Worm (Caenorhabditis elegans) whole organism, L4 larva: ENCODE measurements around the gene bus-18.
A peak's percentile ranks its signal among the peaks of the same experiment; 100 is the strongest.

Experiments
- F44E2.7 ChIP-seq: fragments of 200-800 bp; sonication (Bioruptor generic); IDR thresholded peaks from 2 replicates; pipeline ENCODE4 v2.1.2; 2022; ENCODE audit warnings: missing genetic modification characterization, missing compliant biosample characterization
- R02D3.7 ChIP-seq: fragments of 150-350 bp; sonication (generic microtip); optimal IDR thresholded peaks from 3 replicates; lab custom pipeline; 2014; ENCODE audit warnings: missing biosample characterization, missing genetic modification characterization
- T20F7.1 ChIP-seq: fragments of 200-800 bp; sonication (Bioruptor generic); optimal IDR thresholded peaks from 2 replicates; lab custom pipeline; 2018; ENCODE audit warnings: mild to moderate bottlenecking, missing genetic modification characterization, missing compliant biosample characterization
- T26A8.4 ChIP-seq: fragments of 200-800 bp; sonication (Bioruptor generic); IDR thresholded peaks from 2 replicates; pipeline ENCODE4 v1.3.6; 2022; ENCODE audit warnings: missing genetic modification characterization, missing compliant biosample characterization
- Y75B8A.6 ChIP-seq: fragments of 200-800 bp; sonication (Bioruptor generic); IDR thresholded peaks from 2 replicates; pipeline ENCODE4 v1.3.6; 2022; ENCODE audit warnings: missing genetic modification reagents, missing genetic modification characterization, missing compliant biosample characterization
- ZK546.5 ChIP-seq, 2 experiments: sonication (generic microtip); optimal IDR thresholded peaks; 2 replicates each; lab custom pipeline; 2017; ENCODE audit warnings: missing biosample characterization in 2 of 2, missing genetic modification characterization in 2 of 2
- aly-2 ChIP-seq: sonication (generic microtip); optimal IDR thresholded peaks from 2 replicates; lab custom pipeline; 2018; ENCODE audit warnings: missing biosample characterization, missing genetic modification characterization
- ama-1 ChIP-seq: fragments of 150-350 bp; optimal IDR thresholded peaks from 2 replicates; lab custom pipeline; 2014; ENCODE audit warnings: inconsistent platforms, mixed read lengths
- attf-4 ChIP-seq: sonication (generic microtip); optimal IDR thresholded peaks from 3 replicates; lab custom pipeline; 2017; ENCODE audit warnings: missing biosample characterization, missing genetic modification characterization
- ceh-20 ChIP-seq: fragments of 200-800 bp; sonication (Bioruptor generic); IDR thresholded peaks from 2 replicates; pipeline ENCODE4 v1.3.6; 2022; ENCODE audit warnings: missing genetic modification reagents, missing genetic modification characterization, missing compliant biosample characterization
- ces-1 ChIP-seq: fragments of 150-350 bp; sonication (generic microtip); optimal IDR thresholded peaks from 4 replicates; lab custom pipeline; 2014; ENCODE audit warnings: missing biosample characterization, missing genetic modification reagents, missing genetic modification characterization
- cey-2 ChIP-seq: sonication (generic microtip); optimal IDR thresholded peaks from 3 replicates; lab custom pipeline; 2017; ENCODE audit warnings: missing genetic modification characterization, mild to moderate bottlenecking, missing compliant biosample characterization, antibody characterized with exemption, borderline replicate concordance; ENCODE audit not compliant: insufficient read depth
- daf-12 ChIP-seq: fragments of 150-350 bp; optimal IDR thresholded peaks from 2 replicates; lab custom pipeline; 2014; ENCODE audit warnings: missing biosample characterization, missing genetic modification reagents, missing genetic modification characterization
- daf-16 ChIP-seq, 3 experiments: sonication (generic microtip); optimal IDR thresholded peaks; 2 replicates each; lab custom pipeline; 2016 to 2017; ENCODE audit warnings: missing genetic modification characterization in 3 of 3, missing genetic modification reagents in 3 of 3, mild to moderate bottlenecking in 2 of 3, missing compliant biosample characterization in 2 of 3, missing biosample characterization in 1 of 3, moderate library complexity in 1 of 3
- daf-8 ChIP-seq: fragments of 200-800 bp; sonication (Bioruptor generic); IDR thresholded peaks from 2 replicates; pipeline ENCODE4 v1.3.6; 2022; ENCODE audit warnings: missing genetic modification characterization, missing compliant biosample characterization
- dmd-8 ChIP-seq: fragments of 200-800 bp; sonication (Bioruptor generic); IDR thresholded peaks from 2 replicates; pipeline ENCODE4 v1.3.6; 2022; ENCODE audit warnings: missing genetic modification characterization, missing compliant biosample characterization
- dve-1 ChIP-seq: sonication (generic microtip); optimal IDR thresholded peaks from 2 replicates; lab custom pipeline; 2017; ENCODE audit warnings: antibody characterized with exemption, mild to moderate bottlenecking, missing genetic modification characterization, missing compliant biosample characterization; ENCODE audit not compliant: insufficient read depth
- fos-1 ChIP-seq: fragments of 150-350 bp; optimal IDR thresholded peaks from 2 replicates; lab custom pipeline; 2014; ENCODE audit warnings: missing biosample characterization, missing genetic modification characterization
- gei-8 ChIP-seq: fragments of 200-800 bp; sonication (Bioruptor generic); optimal IDR thresholded peaks from 2 replicates; lab custom pipeline; 2018; ENCODE audit warnings: mild to moderate bottlenecking, missing genetic modification characterization, missing compliant biosample characterization
- hlh-30 ChIP-seq: sonication (generic microtip); optimal IDR thresholded peaks from 2 replicates; lab custom pipeline; 2017; ENCODE audit warnings: antibody characterized with exemption, mild to moderate bottlenecking, missing genetic modification characterization, missing compliant biosample characterization; ENCODE audit not compliant: insufficient read depth
- jun-1 ChIP-seq: fragments of 150-350 bp; optimal IDR thresholded peaks from 2 replicates; lab custom pipeline; 2014; ENCODE audit warnings: missing biosample characterization, missing genetic modification reagents, missing genetic modification characterization
- lin-29 ChIP-seq: fragments of 200-800 bp; sonication (Bioruptor generic); IDR thresholded peaks from 2 replicates; pipeline ENCODE4 v1.3.6; 2022; ENCODE audit warnings: missing genetic modification reagents, missing genetic modification characterization, missing compliant biosample characterization
- lir-3 ChIP-seq: sonication (generic microtip); optimal IDR thresholded peaks from 2 replicates; lab custom pipeline; 2016; ENCODE audit warnings: mild to moderate bottlenecking, missing genetic modification characterization, missing compliant biosample characterization
- lsy-2 ChIP-seq, 2 experiments: fragments of 150-350 bp in 1 of 2; sonication (generic microtip) in 1 of 2; optimal IDR thresholded peaks; 2 replicates each; lab custom pipeline; 2014 to 2017; ENCODE audit warnings: missing biosample characterization in 2 of 2, missing genetic modification characterization in 2 of 2
- nhr-102 ChIP-seq: sonication (generic microtip); optimal IDR thresholded peaks from 2 replicates; lab custom pipeline; 2016; ENCODE audit warnings: mild to moderate bottlenecking, missing genetic modification characterization, moderate library complexity, missing compliant biosample characterization
- nhr-11 ChIP-seq: fragments of 150-350 bp; optimal IDR thresholded peaks from 2 replicates; lab custom pipeline; 2014; ENCODE audit warnings: missing biosample characterization, missing genetic modification characterization
- nhr-28 ChIP-seq: fragments of 150-350 bp; optimal IDR thresholded peaks from 2 replicates; lab custom pipeline; 2014; ENCODE audit warnings: missing biosample characterization, missing genetic modification characterization
- nhr-48 ChIP-seq: sonication (generic microtip); optimal IDR thresholded peaks from 2 replicates; lab custom pipeline; 2016; ENCODE audit warnings: mild to moderate bottlenecking, missing genetic modification characterization, missing compliant biosample characterization
- nhr-6 ChIP-seq: fragments of 150-350 bp; optimal IDR thresholded peaks from 2 replicates; lab custom pipeline; 2014; ENCODE audit warnings: missing biosample characterization, missing genetic modification characterization
- nhr-76 ChIP-seq: fragments of 150-350 bp; optimal IDR thresholded peaks from 2 replicates; lab custom pipeline; 2014; ENCODE audit warnings: missing biosample characterization, missing genetic modification characterization
- pha-4 ChIP-seq, 2 experiments: fragments of 150-350 bp in 1 of 2; fragments of 200-800 bp in 1 of 2; sonication (Bioruptor generic) in 1 of 2; IDR thresholded peaks in 1 of 2; optimal IDR thresholded peaks in 1 of 2; 2 replicates each; pipeline versions ENCODE4 v1.3.6 to Lab custom; 2014 to 2022; ENCODE audit warnings: missing genetic modification characterization in 2 of 2, missing genetic modification reagents in 2 of 2, missing biosample characterization in 1 of 2, missing compliant biosample characterization in 1 of 2
- pqm-1 ChIP-seq: sonication (generic microtip); optimal IDR thresholded peaks from 2 replicates; lab custom pipeline; 2017; ENCODE audit warnings: missing biosample characterization, missing genetic modification characterization
- saeg-2 ChIP-seq: fragments of 200-800 bp; sonication (Bioruptor generic); IDR thresholded peaks from 2 replicates; pipeline ENCODE4 v1.3.6; 2022; ENCODE audit warnings: missing genetic modification reagents, missing genetic modification characterization, missing compliant biosample characterization
- sdz-12 ChIP-seq: fragments of 200-800 bp; sonication (Bioruptor generic); optimal IDR thresholded peaks from 2 replicates; lab custom pipeline; 2018; ENCODE audit warnings: mild to moderate bottlenecking, missing genetic modification characterization, missing compliant biosample characterization
- set-16 ChIP-seq: fragments of 200-800 bp; sonication (Bioruptor generic); IDR thresholded peaks from 2 replicates; pipeline ENCODE4 v1.3.6; 2022; ENCODE audit warnings: missing genetic modification reagents, missing genetic modification characterization, missing compliant biosample characterization
- skn-1 ChIP-seq: fragments of 150-350 bp; optimal IDR thresholded peaks from 2 replicates; lab custom pipeline; 2014; ENCODE audit warnings: missing biosample characterization, missing genetic modification characterization
- spr-1 ChIP-seq: sonication (generic microtip); optimal IDR thresholded peaks from 2 replicates; lab custom pipeline; 2016; ENCODE audit warnings: mild to moderate bottlenecking, missing genetic modification characterization, missing compliant biosample characterization
- tra-1 ChIP-seq: fragments of 200-800 bp; sonication (Bioruptor generic); IDR thresholded peaks from 2 replicates; pipeline ENCODE4 v1.3.6; 2022; ENCODE audit warnings: missing genetic modification reagents, missing genetic modification characterization, missing compliant biosample characterization
- unc-39 ChIP-seq: sonication (generic microtip); optimal IDR thresholded peaks from 2 replicates; lab custom pipeline; 2017; ENCODE audit warnings: missing biosample characterization, missing genetic modification characterization
- unc-62 ChIP-seq, 3 experiments: fragments of 150-350 bp in 1 of 3; sonication (generic microtip); optimal IDR thresholded peaks in 2 of 3; peaks in 1 of 3; 1 replicate in 1 of 3; 2 replicates in 2 of 3; lab custom pipeline; 2014 to 2017; ENCODE audit warnings: missing biosample characterization in 3 of 3, missing genetic modification characterization in 3 of 3, missing genetic modification reagents in 3 of 3, missing genotype in 1 of 3
- vab-7 ChIP-seq: fragments of 200-800 bp; sonication (Bioruptor generic); IDR thresholded peaks from 2 replicates; pipeline ENCODE4 v1.3.6; 2022; ENCODE audit warnings: missing genetic modification reagents, missing genetic modification characterization, missing compliant biosample characterization
- zag-1 ChIP-seq: fragments of 150-350 bp; optimal IDR thresholded peaks from 2 replicates; lab custom pipeline; 2014; ENCODE audit warnings: missing biosample characterization, missing genetic modification characterization
- zip-2 ChIP-seq: fragments of 150-350 bp; optimal IDR thresholded peaks from 2 replicates; lab custom pipeline; 2014; ENCODE audit warnings: missing biosample characterization, missing genetic modification characterization
- ztf-11 ChIP-seq: fragments of 150-350 bp; optimal IDR thresholded peaks from 2 replicates; lab custom pipeline; 2014; ENCODE audit warnings: missing biosample characterization, missing genetic modification characterization

bus-18 gene

DNA sequence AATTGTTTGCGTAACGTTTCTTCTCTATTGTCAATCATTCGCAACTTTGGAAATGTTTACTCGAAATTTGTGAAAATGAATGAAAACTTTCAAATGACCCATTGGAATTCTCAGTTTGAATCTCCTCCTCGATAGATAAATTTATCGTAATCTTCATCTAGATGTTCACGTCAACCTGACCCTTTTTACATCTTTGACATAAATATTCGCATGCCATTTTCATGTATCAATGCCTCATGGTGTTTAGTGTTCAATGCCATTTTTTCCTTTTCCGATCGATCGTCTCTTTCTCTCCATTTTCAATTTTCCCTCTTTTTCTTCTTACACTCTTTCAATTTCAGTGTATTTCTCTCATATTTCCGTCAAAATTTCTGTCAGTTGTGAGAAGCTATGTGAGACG lies 5.8 kb downstream of the bus-18 start:
- TF ChIP-seq lsy-2 (tag; optimal IDR thresholded peaks at IDR 0.05; lab: Kevin White, UChicago) (no peak), hlh-30 (peak; percentile 6)
- TF ChIP-seq, all 104 proteins: peak for 1

DNA sequence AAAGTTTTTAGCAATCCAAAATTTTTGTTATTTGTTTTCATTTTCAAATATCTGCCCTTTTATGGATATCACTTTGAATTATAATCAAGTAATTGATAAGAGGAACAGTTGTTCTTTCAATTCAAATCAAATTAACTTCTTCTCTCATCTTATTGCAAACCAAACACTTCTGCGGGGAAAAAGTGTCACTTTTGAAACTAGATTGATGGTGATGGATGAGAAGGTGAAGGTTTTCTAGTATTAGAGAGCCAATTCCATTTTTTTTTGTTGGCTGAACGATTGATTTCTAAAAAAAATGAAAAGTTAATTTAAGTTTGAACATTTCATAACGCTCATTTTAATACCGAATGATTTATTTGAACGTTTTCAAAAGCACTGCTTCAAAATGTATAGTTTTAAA lies 6.3 kb downstream of the bus-18 start:
- TF ChIP-seq aly-2 (tag; lab: Kevin White, UChicago) = no peak
- TF ChIP-seq T20F7.1 = no peak
- TF ChIP-seq jun-1 = no peak
- no peak for TF ChIP-seq vab-7 (GFP tag; lab: Robert Waterston, UW)
- no peak for TF ChIP-seq sdz-12
- no peak for TF ChIP-seq fos-1
- no peak for TF ChIP-seq gei-8 (GFP tag; lab: Kevin White, UChicago)
- TF ChIP-seq Y75B8A.6 (GFP tag; lab: Robert Waterston, UW) = no peak
- peak in 1 of 2 experiments; percentile 19 for TF ChIP-seq lsy-2 (tag; optimal IDR thresholded peaks at IDR 0.05; lab: Kevin White, UChicago)
- TF ChIP-seq daf-8 = no peak
- no peak for TF ChIP-seq F44E2.7
- no peak for TF ChIP-seq nhr-6 (tag; lab: Kevin White, UChicago)
- TF ChIP-seq R02D3.7 (tag; lab: Kevin White, UChicago) = no peak
- no peak for TF ChIP-seq saeg-2 (GFP tag; lab: Robert Waterston, UW)
- TF ChIP-seq ces-1 (GFP tag; lab: Kevin White, UChicago) = no peak
- 0 out of 2 replicates have a peak, but pooled peaks have one; percentile 57 for TF ChIP-seq ceh-20 (GFP tag; lab: Robert Waterston, UW)
- TF ChIP-seq skn-1 (tag; lab: Kevin White, UChicago) = no peak
- peak in 1 of 2 experiments; percentile 97 for TF ChIP-seq unc-62 (GFP tag; optimal IDR thresholded peaks at IDR 0.05 in 1 of 2; lab: Kevin White, UChicago)
- TF ChIP-seq unc-62 (tag; optimal IDR thresholded peaks at IDR 0.05; lab: Kevin White, UChicago) = no peak
- TF ChIP-seq nhr-28 (tag; lab: Kevin White, UChicago) = peak; percentile 15
- TF ChIP-seq, all 104 proteins: peak for 4

DNA sequence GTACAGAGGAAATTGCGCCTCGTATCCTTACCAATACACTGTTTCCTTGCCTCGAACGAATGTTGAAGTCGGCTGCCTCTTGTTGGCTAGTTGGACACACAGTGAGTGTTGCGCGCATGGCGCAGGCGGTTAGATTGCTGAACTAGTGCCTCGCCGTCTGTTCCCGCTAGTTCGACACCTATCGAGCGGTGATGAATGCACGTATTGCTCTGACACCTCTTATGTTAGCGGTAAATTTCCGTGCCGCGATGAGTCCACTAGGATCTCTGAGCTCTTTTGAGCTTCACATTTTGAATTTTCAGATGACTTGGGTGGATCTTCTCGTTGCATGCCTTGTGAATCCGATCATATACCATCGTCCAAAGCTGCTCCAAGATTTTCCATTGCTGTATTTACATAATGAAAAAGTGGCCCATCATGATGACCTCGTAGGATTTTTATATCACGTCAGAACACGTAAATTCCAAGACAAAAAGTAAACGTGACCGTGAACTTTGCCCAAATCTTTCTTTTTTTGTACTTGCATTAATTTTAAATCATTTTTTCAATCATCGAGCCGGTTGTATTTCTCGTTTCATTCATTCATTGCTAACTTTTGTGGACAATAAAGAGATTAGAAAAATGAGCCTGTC lies 9.4 kb downstream of the bus-18 start, which contains the start of gene F55A11.11:
TSS of gene F55A11.11 (plus strand) at position 341 of the 632 bp plus-strand sequence.
- peak; percentile 94 for TF ChIP-seq tra-1 (GFP tag; lab: Robert Waterston, UW)
- TF ChIP-seq lir-3 (tag; lab: Kevin White, UChicago) = peak; percentile 83
- no peak for TF ChIP-seq zag-1 (tag; lab: Kevin White, UChicago)
- peak; percentile 97 for TF ChIP-seq pha-4 (GFP tag; IDR thresholded peaks at IDR 0.05; lab: Robert Waterston, UW)
- TF ChIP-seq pha-4 (tag; optimal IDR thresholded peaks at IDR 0.05; lab: Kevin White, UChicago) = no peak
- TF ChIP-seq nhr-6 (tag; lab: Kevin White, UChicago) = peak; percentile 22
- TF ChIP-seq nhr-11 = peak; percentile 58
- TF ChIP-seq dmd-8 (GFP tag; lab: Robert Waterston, UW) = peak; percentile 98; the same call in 1 of the 2 replicates
- TF ChIP-seq ceh-20 (GFP tag; lab: Robert Waterston, UW) = peak; percentile 90
- TF ChIP-seq T26A8.4 (GFP tag; lab: Robert Waterston, UW) = peak; percentile 93
- peak; percentile 91 for TF ChIP-seq spr-1 (tag; lab: Kevin White, UChicago)
- peak; percentile 80 for TF ChIP-seq dve-1
- peak; percentile 14 for TF ChIP-seq jun-1
- no peak for TF ChIP-seq unc-39 (tag; lab: Kevin White, UChicago)
- TF ChIP-seq daf-12 (tag; lab: Kevin White, UChicago) = no peak
- TF ChIP-seq nhr-102 (tag; lab: Kevin White, UChicago) = peak; percentile 82
- TF ChIP-seq ces-1 (GFP tag; lab: Kevin White, UChicago) = no peak
- TF ChIP-seq nhr-48 (tag; lab: Kevin White, UChicago) = peak; percentile 80
- peak; percentile 50 for TF ChIP-seq nhr-28 (tag; lab: Kevin White, UChicago)
- TF ChIP-seq aly-2 (tag; lab: Kevin White, UChicago) = no peak
- TF ChIP-seq pqm-1 (tag; lab: Kevin White, UChicago) = no peak
- no peak for TF ChIP-seq ztf-11 (tag; lab: Kevin White, UChicago)
- TF ChIP-seq daf-16 (GFP tag; optimal IDR thresholded peaks at IDR 0.05; lab: Kevin White, UChicago) = peak; percentile 77 to 97
- TF ChIP-seq daf-16 (tag; optimal IDR thresholded peaks at IDR 0.05; lab: Kevin White, UChicago) = peak; percentile 71
- peak; percentile 82 for TF ChIP-seq Y75B8A.6 (GFP tag; lab: Robert Waterston, UW)
- peak; percentile 65 for TF ChIP-seq ama-1
- peak; percentile 86 for TF ChIP-seq lin-29 (GFP tag; lab: Robert Waterston, UW)
- no peak for TF ChIP-seq ZK546.5 (tag; optimal IDR thresholded peaks at IDR 0.05; lab: Kevin White, UChicago)
- no peak for TF ChIP-seq attf-4 (tag; lab: Kevin White, UChicago)
- TF ChIP-seq zip-2 (tag; lab: Kevin White, UChicago) = peak; percentile 68
- TF ChIP-seq T20F7.1 = peak; percentile 79
- peak; percentile 95 for TF ChIP-seq gei-8 (GFP tag; lab: Kevin White, UChicago)
- TF ChIP-seq cey-2 (tag; lab: Kevin White, UChicago) = no peak
- TF ChIP-seq saeg-2 (GFP tag; lab: Robert Waterston, UW) = peak; percentile 91
- no peak for TF ChIP-seq nhr-76
- TF ChIP-seq set-16 (GFP tag; lab: Robert Waterston, UW) = no peak; the same call in 1 of the 2 replicates
